Worm (Caenorhabditis elegans) whole organism, young adult: ENCODE measurements around the gene T28H10.2.
A peak's percentile ranks its signal among the peaks of the same experiment; 100 is the strongest.

Experiments used
- B0035.1 ChIP-seq: sonication (generic microtip); optimal IDR thresholded peaks from 2 replicates; lab custom pipeline; 2016; ENCODE audit warnings: missing genetic modification characterization, mild to moderate bottlenecking, missing compliant biosample characterization, missing genotype, missing genetic modification reagents
- B0261.1 ChIP-seq: sonication (generic microtip); optimal IDR thresholded peaks from 2 replicates; lab custom pipeline; 2016; ENCODE audit warnings: mild to moderate bottlenecking, missing genetic modification characterization, moderate library complexity, missing compliant biosample characterization
- F33H1.4 ChIP-seq: fragments of 200-800 bp; sonication (Bioruptor generic); IDR thresholded peaks from 2 replicates; pipeline ENCODE4 v1.3.6; 2022; ENCODE audit warnings: missing genetic modification reagents, missing genetic modification characterization, missing compliant biosample characterization
- F49E8.2 ChIP-seq: sonication (generic microtip); optimal IDR thresholded peaks from 3 replicates; lab custom pipeline; 2017; ENCODE audit warnings: missing genetic modification characterization, mild to moderate bottlenecking, missing compliant biosample characterization, antibody characterized with exemption, moderate library complexity; ENCODE audit not compliant: insufficient read depth
- F52B5.7 ChIP-seq: sonication (generic microtip); optimal IDR thresholded peaks from 2 replicates; lab custom pipeline; 2016; ENCODE audit warnings: mild to moderate bottlenecking, missing genetic modification characterization, missing compliant biosample characterization
- K12H6.12 ChIP-seq: fragments of 200-800 bp; sonication (Bioruptor generic); optimal IDR thresholded peaks from 2 replicates; lab custom pipeline; 2018; ENCODE audit warnings: mild to moderate bottlenecking, missing genetic modification characterization, missing compliant biosample characterization
- Y53F4B.3 ChIP-seq: fragments of 200-800 bp; sonication (Bioruptor generic); IDR thresholded peaks from 2 replicates; pipeline ENCODE4 v1.3.6; 2022; ENCODE audit warnings: missing genetic modification reagents, missing genetic modification characterization, missing compliant biosample characterization
- Y53G8AR.9 ChIP-seq: fragments of 200-800 bp; sonication (Bioruptor generic); conservative IDR thresholded peaks from 2 replicates; pipeline ENCODE4 v1.3.6; 2022; ENCODE audit warnings: missing genetic modification reagents, missing genetic modification characterization, missing compliant biosample characterization
- Y95B8A.8 ChIP-seq: fragments of 200-800 bp; sonication (Bioruptor generic); IDR thresholded peaks from 2 replicates; pipeline ENCODE4 v1.3.6; 2022; ENCODE audit warnings: missing genetic modification reagents, missing genetic modification characterization, missing compliant biosample characterization
- ZK185.1 ChIP-seq: sonication (generic microtip); optimal IDR thresholded peaks from 2 replicates; lab custom pipeline; 2016; ENCODE audit warnings: mild to moderate bottlenecking, missing genetic modification characterization, missing compliant biosample characterization; ENCODE audit not compliant: poor library complexity, severe bottlenecking
- akir-1 ChIP-seq: fragments of 200-800 bp; sonication (Bioruptor generic); optimal IDR thresholded peaks from 2 replicates; lab custom pipeline; 2018; ENCODE audit warnings: mild to moderate bottlenecking, missing genetic modification characterization, moderate library complexity, missing compliant biosample characterization
- aptf-3 ChIP-seq: fragments of 200-800 bp; sonication (Bioruptor generic); IDR thresholded peaks from 2 replicates; pipeline ENCODE4 v1.3.6; 2022; ENCODE audit warnings: missing genetic modification characterization, missing compliant biosample characterization
- athp-1 ChIP-seq: sonication (generic microtip); optimal IDR thresholded peaks from 2 replicates; lab custom pipeline; 2017; ENCODE audit warnings: mild to moderate bottlenecking, missing genetic modification characterization, missing compliant biosample characterization
- attf-3 ChIP-seq: fragments of 200-800 bp; sonication (Bioruptor generic); conservative IDR thresholded peaks from 2 replicates; pipeline ENCODE4 v1.3.6; 2022; ENCODE audit warnings: missing genetic modification reagents, missing genetic modification characterization, missing compliant biosample characterization
- attf-5 ChIP-seq: fragments of 200-800 bp; sonication (Bioruptor generic); optimal IDR thresholded peaks from 2 replicates; lab custom pipeline; 2018; ENCODE audit warnings: mild to moderate bottlenecking, missing genetic modification characterization, missing compliant biosample characterization
- ccch-3 ChIP-seq: fragments of 200-800 bp; sonication (Bioruptor generic); optimal IDR thresholded peaks from 2 replicates; lab custom pipeline; 2018; ENCODE audit warnings: mild to moderate bottlenecking, missing genetic modification characterization, missing compliant biosample characterization
- cebp-1 ChIP-seq, 2 experiments: fragments of 200-800 bp in 1 of 2; sonication (Bioruptor generic) in 1 of 2; sonication (generic microtip) in 1 of 2; IDR thresholded peaks in 1 of 2; optimal IDR thresholded peaks in 1 of 2; 2 replicates each; pipeline versions ENCODE4 v1.3.6 to Lab custom; 2017 to 2022; ENCODE audit warnings: missing compliant biosample characterization in 2 of 2, missing genetic modification characterization in 2 of 2, mild to moderate bottlenecking in 1 of 2, missing genetic modification reagents in 1 of 2, moderate library complexity in 1 of 2
- ceh-100 ChIP-seq: fragments of 200-800 bp; sonication (Bioruptor generic); IDR thresholded peaks from 2 replicates; pipeline ENCODE4 v1.3.6; 2022; ENCODE audit warnings: missing genetic modification reagents, missing genetic modification characterization, missing compliant biosample characterization
- ceh-40 ChIP-seq: fragments of 200-800 bp; sonication (Bioruptor generic); IDR thresholded peaks from 2 replicates; pipeline ENCODE4 v1.3.6; 2022; ENCODE audit warnings: missing genetic modification characterization, missing compliant biosample characterization
- ceh-91 ChIP-seq: fragments of 200-800 bp; sonication (Bioruptor generic); IDR thresholded peaks from 2 replicates; pipeline ENCODE4 v1.3.6; 2022; ENCODE audit warnings: missing genetic modification reagents, missing genetic modification characterization, missing compliant biosample characterization
- chd-7 ChIP-seq: sonication (generic microtip); optimal IDR thresholded peaks from 2 replicates; lab custom pipeline; 2016; ENCODE audit warnings: mild to moderate bottlenecking, missing genetic modification characterization, moderate library complexity, missing compliant biosample characterization
- dpl-1 ChIP-seq: fragments of 150-350 bp; optimal IDR thresholded peaks from 2 replicates; lab custom pipeline; 2014; ENCODE audit warnings: missing biosample characterization, missing genetic modification reagents, missing genetic modification characterization
- egrh-3 ChIP-seq: fragments of 200-800 bp; sonication (Bioruptor generic); IDR thresholded peaks from 2 replicates; pipeline ENCODE4 v1.3.6; 2022; ENCODE audit warnings: missing genetic modification reagents, missing genetic modification characterization, missing compliant biosample characterization
- ets-4 ChIP-seq: fragments of 200-800 bp; sonication (Bioruptor generic); optimal IDR thresholded peaks from 2 replicates; lab custom pipeline; 2018; ENCODE audit warnings: mild to moderate bottlenecking, missing genetic modification characterization, missing compliant biosample characterization
- hmg-1.2 ChIP-seq: fragments of 200-800 bp; sonication (Bioruptor generic); IDR thresholded peaks from 2 replicates; pipeline ENCODE4 v1.3.6; 2022; ENCODE audit warnings: missing genetic modification reagents, missing genetic modification characterization, missing compliant biosample characterization
- lag-1 ChIP-seq: fragments of 200-800 bp; sonication (Bioruptor generic); IDR thresholded peaks from 2 replicates; pipeline ENCODE4 v1.3.6; 2022; ENCODE audit warnings: missing genetic modification reagents, missing genetic modification characterization, missing compliant biosample characterization
- let-526 ChIP-seq: fragments of 200-800 bp; sonication (Bioruptor generic); IDR thresholded peaks from 2 replicates; pipeline ENCODE4 v1.3.6; 2022; ENCODE audit warnings: missing genetic modification reagents, missing genetic modification characterization, missing compliant biosample characterization
- lin-35 ChIP-seq, 3 experiments: fragments of 150-350 bp in 2 of 3; sonication (generic microtip) in 1 of 3; optimal IDR thresholded peaks; 2 replicates each; lab custom pipeline; 2014 to 2018; ENCODE audit warnings: missing biosample characterization in 3 of 3, missing genetic modification characterization in 3 of 3, missing genetic modification reagents in 3 of 3
- lin-40 ChIP-seq: sonication (generic microtip); optimal IDR thresholded peaks from 2 replicates; lab custom pipeline; 2016; ENCODE audit warnings: missing genetic modification characterization, mild to moderate bottlenecking, missing compliant biosample characterization, missing genotype, missing genetic modification reagents
- lin-54 ChIP-seq: fragments of 200-800 bp; sonication (Bioruptor generic); optimal IDR thresholded peaks from 2 replicates; lab custom pipeline; 2018; ENCODE audit warnings: mild to moderate bottlenecking, missing genetic modification characterization, missing compliant biosample characterization
- lsl-1 ChIP-seq: fragments of 200-800 bp; sonication (Bioruptor generic); optimal IDR thresholded peaks from 2 replicates; lab custom pipeline; 2018; ENCODE audit warnings: mild to moderate bottlenecking, missing genetic modification characterization, moderate library complexity, missing compliant biosample characterization
- madf-10 ChIP-seq: sonication (generic microtip); optimal IDR thresholded peaks from 2 replicates; lab custom pipeline; 2016; ENCODE audit warnings: mild to moderate bottlenecking, missing genetic modification characterization, missing compliant biosample characterization
- mcd-1 ChIP-seq: fragments of 200-800 bp; sonication (Bioruptor generic); IDR thresholded peaks from 2 replicates; pipeline ENCODE4 v1.3.6; 2022; ENCODE audit warnings: missing genetic modification reagents, missing genetic modification characterization, missing compliant biosample characterization
- nfya-2 ChIP-seq: fragments of 200-800 bp; sonication (Bioruptor generic); IDR thresholded peaks from 2 replicates; pipeline ENCODE4 v1.3.6; 2022; ENCODE audit warnings: missing genetic modification reagents, missing genetic modification characterization, missing compliant biosample characterization
- nhr-27 ChIP-seq: fragments of 200-800 bp; sonication (Bioruptor generic); optimal IDR thresholded peaks from 2 replicates; lab custom pipeline; 2018; ENCODE audit warnings: mild to moderate bottlenecking, missing genetic modification characterization, moderate library complexity, missing compliant biosample characterization
- nhr-90 ChIP-seq: sonication (generic microtip); optimal IDR thresholded peaks from 2 replicates; lab custom pipeline; 2016; ENCODE audit warnings: missing genotype, mild to moderate bottlenecking, missing genetic modification characterization, missing compliant biosample characterization
- pha-4 ChIP-seq: fragments of 150-350 bp; sonication (generic microtip); optimal IDR thresholded peaks from 2 replicates; lab custom pipeline; 2014; ENCODE audit warnings: missing biosample characterization, missing genetic modification reagents, missing genetic modification characterization
- rcor-1 ChIP-seq: fragments of 200-800 bp; sonication (Bioruptor generic); IDR thresholded peaks from 2 replicates; pipeline ENCODE4 v1.3.6; 2022; ENCODE audit warnings: missing genetic modification reagents, missing genetic modification characterization, missing compliant biosample characterization
- repo-1 ChIP-seq: sonication (generic microtip); optimal IDR thresholded peaks from 2 replicates; lab custom pipeline; 2017; ENCODE audit warnings: mild to moderate bottlenecking, missing genetic modification characterization, missing compliant biosample characterization
- rpc-1 ChIP-seq, 2 experiments: fragments of 150-350 bp in 1 of 2; sonication (generic microtip) in 1 of 2; optimal IDR thresholded peaks; 2 replicates each; lab custom pipeline; 2014 to 2018; ENCODE audit warnings: missing biosample characterization in 1 of 2, missing genetic modification characterization in 1 of 2, missing genetic modification reagents in 1 of 2, missing genotype in 1 of 2
- sdz-38 ChIP-seq: sonication (generic microtip); optimal IDR thresholded peaks from 2 replicates; lab custom pipeline; 2016; ENCODE audit warnings: missing genotype, missing genetic modification characterization, missing compliant biosample characterization
- snpc-1.3 ChIP-seq: sonication (generic microtip); optimal IDR thresholded peaks from 2 replicates; lab custom pipeline; 2017; ENCODE audit warnings: missing genetic modification characterization, mild to moderate bottlenecking, missing compliant biosample characterization, antibody characterized with exemption, moderate library complexity, missing genotype, missing genetic modification reagents; ENCODE audit not compliant: insufficient read depth
- snpc-4 ChIP-seq, 5 experiments: fragments of 150-350 bp in 1 of 5; sonication (generic microtip) in 4 of 5; optimal IDR thresholded peaks; 2 replicates each; lab custom pipeline; 2014 to 2018; ENCODE audit warnings: missing genetic modification characterization in 5 of 5, missing biosample characterization in 3 of 5, antibody characterized with exemption in 2 of 5, mild to moderate bottlenecking in 2 of 5, missing compliant biosample characterization in 2 of 5, missing genotype in 2 of 5, moderate library complexity in 2 of 5, missing genetic modification reagents in 1 of 5
- tbp1 ChIP-seq: fragments of 200-800 bp; sonication (Bioruptor generic); optimal IDR thresholded peaks from 2 replicates; lab custom pipeline; 2018; ENCODE audit warnings: mild to moderate bottlenecking, missing genetic modification characterization, missing compliant biosample characterization
- zim-3 ChIP-seq: sonication (generic microtip); optimal IDR thresholded peaks from 2 replicates; lab custom pipeline; 2017; ENCODE audit warnings: mild to moderate bottlenecking, missing genetic modification characterization, moderate library complexity, missing compliant biosample characterization
- ztf-18 ChIP-seq: sonication (generic microtip); optimal IDR thresholded peaks from 2 replicates; lab custom pipeline; 2016; ENCODE audit warnings: missing genotype, mild to moderate bottlenecking, missing genetic modification characterization, missing compliant biosample characterization

T28H10.2 gene

DNA sequence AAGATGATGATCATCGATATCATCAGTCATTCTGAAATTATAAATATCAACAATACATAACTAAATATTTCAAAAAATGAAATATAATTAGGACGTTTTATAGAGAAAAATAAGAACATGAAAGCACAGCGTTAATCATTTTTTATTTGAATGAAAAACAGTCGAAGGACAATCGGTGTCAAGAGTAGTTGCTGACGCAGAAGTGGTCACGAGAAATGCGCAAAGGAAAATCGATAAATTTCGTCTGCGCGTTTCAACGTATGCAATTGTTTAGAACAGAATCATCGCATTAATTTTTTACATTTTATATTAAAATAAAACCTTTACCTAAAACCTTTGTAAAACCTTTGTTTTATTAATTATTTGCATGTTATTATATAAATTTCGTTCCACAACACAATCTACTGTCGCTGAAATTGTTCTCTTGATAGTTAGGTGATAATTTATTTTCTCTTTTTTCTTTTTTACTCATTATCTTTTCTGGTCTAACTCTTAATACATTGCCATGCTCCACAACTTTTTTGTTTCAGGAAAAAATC, 15.0 kb downstream of the T28H10.2 start, which contains the start of the genes W04D2.4 and rbm-25:
Gene W04D2.4, minus strand, starts transcription at position 31 of the 539 bp plus-strand sequence.
Gene rbm-25, plus strand, starts transcription at position 489 of the 539 bp plus-strand sequence.
- TF ChIP-seq repo-1 (tag; lab: Kevin White, UChicago) (no peak), Y53G8AR.9 (GFP tag; lab: Robert Waterston, UW) (0 out of 2 replicates have a peak, but pooled peaks have one; percentile 53), F49E8.2 (tag; lab: Kevin White, UChicago) (no peak), ccch-3 (GFP tag; lab: Kevin White, UChicago) (no peak), ceh-91 (no peak), cebp-1 (GFP tag; IDR thresholded peaks at IDR 0.05; lab: Robert Waterston, UW) (no peak), cebp-1 (tag; optimal IDR thresholded peaks at IDR 0.05; lab: Kevin White, UChicago) (peak; percentile 67), lin-35 (GFP tag; optimal IDR thresholded peaks at IDR 0.05; lab: Kevin White, UChicago) (peak in 1 of 3 experiments; percentile 67), hmg-1.2 (GFP tag; lab: Robert Waterston, UW) (peak; percentile 16; the same call in 1 of the 2 replicates), F33H1.4 (GFP tag; lab: Robert Waterston, UW) (no peak), akir-1 (GFP tag; lab: Kevin White, UChicago) (peak; percentile 2), nhr-27 (tag; lab: Kevin White, UChicago) (no peak), pha-4 (no peak), tbp1 (GFP tag; lab: Kevin White, UChicago) (peak; percentile 24), B0035.1 (tag; lab: Kevin White, UChicago) (no peak), ceh-100 (GFP tag; lab: Robert Waterston, UW) (no peak), let-526 (GFP tag; lab: Robert Waterston, UW) (no peak), ztf-18 (tag; lab: Kevin White, UChicago) (peak; percentile 94), mcd-1 (GFP tag; lab: Robert Waterston, UW) (peak; percentile 71), ets-4 (GFP tag; lab: Kevin White, UChicago) (no peak), lin-54 (GFP tag; lab: Kevin White, UChicago) (peak; percentile 38), F52B5.7 (tag; lab: Kevin White, UChicago) (no peak), lsl-1 (GFP tag; lab: Kevin White, UChicago) (peak; percentile 1), snpc-1.3 (no peak), lin-40 (peak; percentile 83), nfya-2 (GFP tag; lab: Robert Waterston, UW) (no peak), Y95B8A.8 (GFP tag; lab: Robert Waterston, UW) (no peak), sdz-38 (tag; lab: Kevin White, UChicago) (no peak), madf-10 (no peak), ceh-40 (no peak), chd-7 (tag; lab: Kevin White, UChicago) (no peak), zim-3 (no peak), egrh-3 (GFP tag; lab: Robert Waterston, UW) (no peak), K12H6.12 (tag; lab: Kevin White, UChicago) (no peak), attf-3 (GFP tag; lab: Robert Waterston, UW) (peak; percentile 55), snpc-4 (GFP tag; optimal IDR thresholded peaks at IDR 0.05; lab: Kevin White, UChicago) (peak; percentile 1), snpc-4 (tag; optimal IDR thresholded peaks at IDR 0.05; lab: Kevin White, UChicago) (peak in 3 of 4 experiments; percentile 80 to 81 (median 80)), attf-5 (peak; percentile 52), rcor-1 (GFP tag; lab: Robert Waterston, UW) (0 out of 2 replicates have a peak, but pooled peaks have one; percentile 25), B0261.1 (tag; lab: Kevin White, UChicago) (no peak), aptf-3 (GFP tag; lab: Robert Waterston, UW) (no peak), nhr-90 (tag; lab: Kevin White, UChicago) (no peak), dpl-1 (GFP tag; lab: Kevin White, UChicago) (no peak), rpc-1 (optimal IDR thresholded peaks at IDR 0.05; lab: Kevin White, UChicago) (no peak), rpc-1 (tag; optimal IDR thresholded peaks at IDR 0.05; lab: Kevin White, UChicago) (no peak), athp-1 (tag; lab: Kevin White, UChicago) (no peak), lag-1 (GFP tag; lab: Robert Waterston, UW) (no peak), ZK185.1 (peak; percentile 42), Y53F4B.3 (GFP tag; lab: Robert Waterston, UW) (no peak)
